Fruit fly (Drosophila melanogaster) whole organism, prepupa: Measurements from ENCODE around the gene CG8671.

Experiments used
- Blimp-1 ChIP-seq: fragments of 200-800 bp; sonication (Bioruptor generic); optimal IDR thresholded peaks from 3 replicates; lab custom pipeline; 2017; ENCODE audit warnings: missing biosample characterization, missing genetic modification characterization, mild to moderate bottlenecking, moderate library complexity, missing genetic modification reagents
- CG10631 ChIP-seq: fragments of 200-800 bp; sonication (Bioruptor generic); optimal IDR thresholded peaks from 2 replicates; lab custom pipeline; 2016; ENCODE audit warnings: missing biosample characterization, missing genetic modification characterization
- CG10669 ChIP-seq: fragments of 200-800 bp; sonication (Bioruptor generic); optimal IDR thresholded peaks from 3 replicates; lab custom pipeline; 2018; ENCODE audit warnings: missing biosample characterization, mild to moderate bottlenecking, missing genetic modification characterization, moderate library complexity
- CG11294 ChIP-seq: fragments of 200-800 bp; sonication (Bioruptor generic); IDR thresholded peaks from 2 replicates; pipeline ENCODE4 v1.3.6; 2022; ENCODE audit warnings: missing biosample characterization, missing genetic modification characterization
- CG11762 ChIP-seq: fragments of 200-800 bp; sonication (Bioruptor generic); optimal IDR thresholded peaks from 3 replicates; lab custom pipeline; 2016; ENCODE audit warnings: missing biosample characterization, missing genetic modification characterization; ENCODE audit not compliant: insufficient read depth
- CG11902 ChIP-seq: fragments of 200-800 bp; sonication (Bioruptor generic); optimal IDR thresholded peaks from 3 replicates; lab custom pipeline; 2016; ENCODE audit warnings: missing biosample characterization, missing genetic modification characterization
- CG15336 ChIP-seq: fragments of 200-800 bp; sonication (Bioruptor generic); IDR thresholded peaks from 2 replicates; pipeline ENCODE4 v1.3.6; 2022; ENCODE audit warnings: missing biosample characterization, missing genetic modification characterization
- CG1621 ChIP-seq: fragments of 200-800 bp; sonication (Bioruptor generic); optimal IDR thresholded peaks from 3 replicates; lab custom pipeline; 2018; ENCODE audit warnings: missing biosample characterization, mild to moderate bottlenecking, missing genetic modification characterization
- CG16779 ChIP-seq: fragments of 200-800 bp; sonication (Bioruptor generic); optimal IDR thresholded peaks from 3 replicates; lab custom pipeline; 2017; ENCODE audit warnings: missing biosample characterization, mild to moderate bottlenecking, missing genetic modification characterization
- CG31627 ChIP-seq: fragments of 200-800 bp; sonication (Bioruptor generic); optimal IDR thresholded peaks from 3 replicates; lab custom pipeline; 2016; ENCODE audit warnings: missing biosample characterization, missing genetic modification characterization
- CG32006 ChIP-seq: fragments of 200-800 bp; sonication (Bioruptor generic); optimal IDR thresholded peaks from 3 replicates; lab custom pipeline; 2017; ENCODE audit warnings: missing biosample characterization, mild to moderate bottlenecking, missing genetic modification characterization
- CG34406 ChIP-seq: fragments of 200-800 bp; sonication (Bioruptor generic); optimal IDR thresholded peaks from 3 replicates; lab custom pipeline; 2016; ENCODE audit warnings: missing biosample characterization, missing genetic modification characterization
- CG3919 ChIP-seq: fragments of 200-800 bp; sonication (Bioruptor generic); optimal IDR thresholded peaks from 3 replicates; lab custom pipeline; 2016; ENCODE audit warnings: missing biosample characterization, missing genetic modification characterization
- CG4318 ChIP-seq: fragments of 200-800 bp; sonication (Bioruptor generic); optimal IDR thresholded peaks from 3 replicates; lab custom pipeline; 2017; ENCODE audit warnings: missing biosample characterization, mild to moderate bottlenecking, missing genetic modification characterization
- CG6163 ChIP-seq: fragments of 200-800 bp; sonication (Bioruptor generic); IDR thresholded peaks from 3 replicates; pipeline ENCODE4 v1.3.6; 2022; ENCODE audit warnings: missing biosample characterization, missing genetic modification characterization
- CG6276 ChIP-seq: fragments of 200-800 bp; sonication (Bioruptor generic); optimal IDR thresholded peaks from 2 replicates; lab custom pipeline; 2017; ENCODE audit warnings: missing biosample characterization, mild to moderate bottlenecking, missing genetic modification characterization
- CG6854 ChIP-seq: fragments of 200-800 bp; sonication (Bioruptor generic); optimal IDR thresholded peaks from 2 replicates; lab custom pipeline; 2017; ENCODE audit warnings: missing biosample characterization, mild to moderate bottlenecking, missing genetic modification characterization
- CG7368 ChIP-seq: fragments of 200-800 bp; sonication (Bioruptor generic); optimal IDR thresholded peaks from 3 replicates; lab custom pipeline; 2016; ENCODE audit warnings: missing biosample characterization, missing genetic modification characterization
- CG8119 ChIP-seq: fragments of 200-800 bp; sonication (Bioruptor generic); IDR thresholded peaks from 3 replicates; pipeline ENCODE4 v1.3.6; 2022; ENCODE audit warnings: missing biosample characterization, missing genetic modification characterization
- CG8319 ChIP-seq: fragments of 200-800 bp; sonication (Bioruptor generic); optimal IDR thresholded peaks from 3 replicates; lab custom pipeline; 2016; ENCODE audit warnings: missing biosample characterization, missing genetic modification characterization
- CG8632 ChIP-seq: fragments of 200-800 bp; sonication (Bioruptor generic); optimal IDR thresholded peaks from 3 replicates; lab custom pipeline; 2016; ENCODE audit warnings: missing biosample characterization, missing genetic modification characterization
- Eip75B ChIP-seq: fragments of 200-800 bp; sonication (Bioruptor generic); optimal IDR thresholded peaks from 3 replicates; lab custom pipeline; 2016; ENCODE audit warnings: missing biosample characterization, missing genetic modification characterization
- Eip78C ChIP-seq: fragments of 200-800 bp; sonication (Bioruptor generic); peaks from one replicate; lab custom pipeline; 2016; ENCODE audit warnings: missing biosample characterization, missing genetic modification characterization
- Ets21C ChIP-seq: fragments of 200-800 bp; sonication (Bioruptor generic); optimal IDR thresholded peaks from 3 replicates; lab custom pipeline; 2016; ENCODE audit warnings: missing biosample characterization, missing genetic modification characterization
- Ets96B ChIP-seq: fragments of 200-800 bp; optimal IDR thresholded peaks from 2 replicates; lab custom pipeline; 2019; ENCODE audit warnings: missing biosample characterization, mild to moderate bottlenecking, missing genetic modification characterization, moderate library complexity
- Gug ChIP-seq: fragments of 200-800 bp; sonication (Bioruptor generic); IDR thresholded peaks from 2 replicates; pipeline ENCODE4 v1.3.6; 2022; ENCODE audit warnings: missing biosample characterization, missing genetic modification characterization
- Hr39 ChIP-seq: fragments of 200-800 bp; sonication (Bioruptor generic); optimal IDR thresholded peaks from 2 replicates; lab custom pipeline; 2016; ENCODE audit warnings: missing biosample characterization, missing genetic modification characterization
- Lpt ChIP-seq: fragments of 200-800 bp; sonication (Bioruptor generic); optimal IDR thresholded peaks from 3 replicates; lab custom pipeline; 2016; ENCODE audit warnings: missing biosample characterization, missing genetic modification characterization
- Met ChIP-seq: fragments of 200-800 bp; sonication (Bioruptor generic); optimal IDR thresholded peaks from 3 replicates; lab custom pipeline; 2016; ENCODE audit warnings: missing biosample characterization, missing genetic modification characterization
- OdsH ChIP-seq: fragments of 200-800 bp; sonication (Bioruptor generic); optimal IDR thresholded peaks from 3 replicates; lab custom pipeline; 2016; ENCODE audit warnings: missing biosample characterization, missing genetic modification characterization
- Smox ChIP-seq: fragments of 200-800 bp; sonication (Bioruptor generic); optimal IDR thresholded peaks from 3 replicates; lab custom pipeline; 2016; ENCODE audit warnings: missing biosample characterization, missing genetic modification characterization
- Sox102F ChIP-seq: fragments of 200-800 bp; sonication (Bioruptor generic); optimal IDR thresholded peaks from 2 replicates; lab custom pipeline; 2016; ENCODE audit warnings: missing biosample characterization, mild to moderate bottlenecking, missing genetic modification characterization
- Sox14 ChIP-seq: fragments of 200-800 bp; sonication (Bioruptor generic); optimal IDR thresholded peaks from 3 replicates; lab custom pipeline; 2016; ENCODE audit warnings: missing biosample characterization, missing genetic modification characterization
- Sox15 ChIP-seq: fragments of 200-800 bp; sonication (Bioruptor generic); optimal IDR thresholded peaks from 3 replicates; lab custom pipeline; 2016; ENCODE audit warnings: missing biosample characterization, missing genetic modification characterization
- achi ChIP-seq: fragments of 200-800 bp; sonication (Bioruptor generic); optimal IDR thresholded peaks from 3 replicates; lab custom pipeline; 2016; ENCODE audit warnings: missing biosample characterization, missing genetic modification characterization
- dsx ChIP-seq: fragments of 200-800 bp; optimal IDR thresholded peaks from 3 replicates; lab custom pipeline; 2019; ENCODE audit warnings: missing biosample characterization, mild to moderate bottlenecking, missing genetic modification characterization, moderate library complexity; ENCODE audit not compliant: poor library complexity, severe bottlenecking
- eg ChIP-seq: fragments of 200-800 bp; sonication (Bioruptor generic); IDR thresholded peaks from 3 replicates; pipeline ENCODE4 v1.3.6; 2022; ENCODE audit warnings: missing biosample characterization, missing genetic modification characterization
- esn ChIP-seq: fragments of 200-800 bp; sonication (Bioruptor generic); optimal IDR thresholded peaks from 2 replicates; lab custom pipeline; 2016; ENCODE audit warnings: missing biosample characterization, mild to moderate bottlenecking, missing genetic modification characterization, moderate library complexity
- fd59A ChIP-seq: fragments of 200-800 bp; sonication (Bioruptor generic); optimal IDR thresholded peaks from 2 replicates; lab custom pipeline; 2017; ENCODE audit warnings: missing biosample characterization, mild to moderate bottlenecking, missing genetic modification characterization, missing genetic modification reagents
- fd85E ChIP-seq: fragments of 200-800 bp; sonication (Bioruptor generic); optimal IDR thresholded peaks from 3 replicates; lab custom pipeline; 2016; ENCODE audit warnings: missing biosample characterization, missing genetic modification characterization
- fkh ChIP-seq: fragments of 200-800 bp; sonication (Bioruptor generic); optimal IDR thresholded peaks from 3 replicates; lab custom pipeline; 2017; ENCODE audit warnings: missing biosample characterization, mild to moderate bottlenecking, missing genetic modification characterization, moderate library complexity
- lz ChIP-seq: fragments of 200-800 bp; sonication (Bioruptor generic); optimal IDR thresholded peaks from 3 replicates; lab custom pipeline; 2016; ENCODE audit warnings: missing biosample characterization, missing genetic modification characterization
- net ChIP-seq: fragments of 200-800 bp; sonication (Bioruptor generic); optimal IDR thresholded peaks from 3 replicates; lab custom pipeline; 2016; ENCODE audit warnings: missing biosample characterization, missing genetic modification characterization
- salr ChIP-seq, 2 experiments: fragments of 200-800 bp; sonication (Bioruptor generic); optimal IDR thresholded peaks; 3 replicates each; lab custom pipeline; 2016 to 2018; ENCODE audit warnings: missing biosample characterization in 2 of 2, missing genetic modification characterization in 2 of 2, mild to moderate bottlenecking in 1 of 2
- spab ChIP-seq: fragments of 200-800 bp; sonication (Bioruptor generic); optimal IDR thresholded peaks from 2 replicates; lab custom pipeline; 2017; ENCODE audit warnings: missing biosample characterization, mild to moderate bottlenecking, missing genetic modification characterization, missing genetic modification reagents
- ss ChIP-seq, 2 experiments: fragments of 200-800 bp; sonication (Bioruptor generic); optimal IDR thresholded peaks; 2 replicates in 1 of 2; 3 replicates in 1 of 2; lab custom pipeline; 2017 to 2018; ENCODE audit warnings: mild to moderate bottlenecking in 2 of 2, missing biosample characterization in 2 of 2, missing genetic modification characterization in 2 of 2, moderate library complexity in 1 of 2
- svp ChIP-seq: fragments of 200-800 bp; sonication (Bioruptor generic); peaks from one replicate; lab custom pipeline; 2016; ENCODE audit warnings: missing biosample characterization, missing genetic modification characterization
- topi ChIP-seq: fragments of 200-800 bp; sonication (Bioruptor generic); optimal IDR thresholded peaks from 3 replicates; lab custom pipeline; 2016; ENCODE audit warnings: missing biosample characterization, missing genetic modification characterization
- vri ChIP-seq: fragments of 200-800 bp; sonication (Bioruptor generic); optimal IDR thresholded peaks from 3 replicates; lab custom pipeline; 2016; ENCODE audit warnings: missing biosample characterization, mild to moderate bottlenecking, missing genetic modification characterization

The CG8671 gene

DNA sequence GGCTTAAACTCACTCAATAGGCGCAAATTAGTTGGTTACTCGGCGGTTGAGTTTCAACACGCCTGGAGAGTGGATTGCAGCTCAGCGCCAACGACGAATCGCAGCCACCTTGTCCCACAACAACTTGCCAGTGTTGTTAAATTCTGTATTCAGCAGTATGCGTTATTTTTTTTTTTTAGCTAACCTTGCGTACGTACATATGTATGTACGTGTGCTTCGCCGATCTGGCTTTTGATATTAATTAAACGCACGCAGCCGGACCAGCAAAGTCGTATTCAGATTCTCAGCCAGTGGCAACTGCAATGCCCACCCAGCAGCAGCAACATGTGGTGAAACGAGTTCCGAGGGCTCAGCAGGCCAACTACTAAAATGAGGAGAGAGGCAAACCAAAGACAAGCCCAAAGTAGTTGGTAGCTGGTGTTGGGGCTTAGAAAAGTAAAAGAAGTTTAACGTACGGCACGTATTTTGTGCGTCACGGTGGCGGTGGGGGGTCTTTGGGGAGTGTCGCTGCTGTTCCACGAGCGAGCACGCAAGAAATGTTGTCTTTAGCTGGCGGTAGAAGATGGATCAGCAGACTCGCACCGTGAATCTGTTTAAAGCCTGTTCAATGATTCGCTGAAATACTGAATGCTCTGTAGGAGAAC, 17.5 kb upstream of the CG8671 start (continued):
- no peak for TF ChIP-seq CG31627 (GFP tag; lab: Kevin White, UChicago)
- TF ChIP-seq Eip78C: peak; percentile 43
- TF ChIP-seq svp (GFP tag; lab: Kevin White, UChicago): no peak
- TF ChIP-seq ss (GFP tag; optimal IDR thresholded peaks at IDR 0.05; lab: Kevin White, UChicago): peak in 1 of 2 experiments; percentile 85
- TF ChIP-seq lz: no peak
- TF ChIP-seq Blimp-1 (GFP tag; lab: Kevin White, UChicago): no peak
- TF ChIP-seq topi (GFP tag; lab: Kevin White, UChicago): no peak
- no peak for TF ChIP-seq fkh (GFP tag; lab: Kevin White, UChicago)
- TF ChIP-seq Sox15 (GFP tag; lab: Kevin White, UChicago): no peak
- TF ChIP-seq Smox (GFP tag; lab: Kevin White, UChicago): no peak
- peak; percentile 21 for TF ChIP-seq Eip75B
- no peak for TF ChIP-seq achi
- no peak for TF ChIP-seq CG34406 (GFP tag; lab: Kevin White, UChicago)
- no peak for TF ChIP-seq CG6276 (GFP tag; lab: Kevin White, UChicago)
- TF ChIP-seq CG11762 (GFP tag; lab: Kevin White, UChicago): no peak
- peak; percentile 42; the same call in 2 of the 3 replicates for TF ChIP-seq CG6163 (GFP tag; lab: Robert Waterston, UW)
- no peak for TF ChIP-seq CG8319
- no peak for TF ChIP-seq net (GFP tag; lab: Kevin White, UChicago)

dm6 chr2L:21246687-21247086, 16.1 kb upstream of the CG8671 start:
- TF ChIP-seq Sox14 (GFP tag; lab: Kevin White, UChicago) (peak; percentile 11), Eip75B (no peak), Sox102F (GFP tag; lab: Kevin White, UChicago) (no peak), dsx (GFP tag; lab: Kevin White, UChicago) (no peak), CG8632 (GFP tag; lab: Kevin White, UChicago) (no peak), CG10631 (GFP tag; lab: Kevin White, UChicago) (peak; percentile 28), CG31627 (GFP tag; lab: Kevin White, UChicago) (no peak), Met (GFP tag; lab: Kevin White, UChicago) (no peak), CG6163 (GFP tag; lab: Robert Waterston, UW) (peak; percentile 57; the same call in 1 of the 3 replicates), salr (GFP tag; optimal IDR thresholded peaks at IDR 0.05; lab: Kevin White, UChicago) (peak in 1 of 2 experiments; percentile 51), ss (GFP tag; optimal IDR thresholded peaks at IDR 0.05; lab: Kevin White, UChicago) (no peak), spab (GFP tag; lab: Kevin White, UChicago) (no peak), vri (GFP tag; lab: Kevin White, UChicago) (no peak), CG6276 (GFP tag; lab: Kevin White, UChicago) (peak; percentile 69), CG3919 (GFP tag; lab: Kevin White, UChicago) (peak; percentile 28), CG11294 (GFP tag; lab: Robert Waterston, UW) (no peak), esn (GFP tag; lab: Kevin White, UChicago) (no peak), Hr39 (no peak), CG8119 (GFP tag; lab: Robert Waterston, UW) (peak; percentile 72), CG1621 (tag; lab: Kevin White, UChicago) (no peak), CG6854 (GFP tag; lab: Kevin White, UChicago) (no peak), Eip78C (peak; percentile 71), CG8319 (no peak), OdsH (GFP tag; lab: Kevin White, UChicago) (peak; percentile 44), CG15336 (GFP tag; lab: Robert Waterston, UW) (peak; percentile 81), achi (peak; percentile 40), Lpt (peak; percentile 56), CG16779 (tag; lab: Kevin White, UChicago) (peak; percentile 10), CG11902 (GFP tag; lab: Kevin White, UChicago) (no peak), Gug (GFP tag; lab: Robert Waterston, UW) (no peak), fd59A (no peak), CG4318 (GFP tag; lab: Kevin White, UChicago) (peak; percentile 37), CG32006 (GFP tag; lab: Kevin White, UChicago) (peak; percentile 83), CG7368 (GFP tag; lab: Kevin White, UChicago) (no peak), fd85E (GFP tag; lab: Kevin White, UChicago) (no peak), Ets96B (tag; lab: Kevin White, UChicago) (no peak), CG10669 (GFP tag; lab: Kevin White, UChicago) (no peak), Ets21C (GFP tag; lab: Kevin White, UChicago) (no peak), eg (peak; percentile 77), CG34406 (GFP tag; lab: Kevin White, UChicago) (no peak)
